Worm (Caenorhabditis elegans) whole organism, dauer: Measurements from ENCODE around the gene cit-1.1.

Experiments
- unc-62 ChIP-seq: sonication (generic microtip); optimal IDR thresholded peaks from 2 replicates; lab custom pipeline; 2017; ENCODE audit warnings: missing biosample characterization, missing genetic modification reagents, missing genetic modification characterization

The cit-1.1 gene

DNA sequence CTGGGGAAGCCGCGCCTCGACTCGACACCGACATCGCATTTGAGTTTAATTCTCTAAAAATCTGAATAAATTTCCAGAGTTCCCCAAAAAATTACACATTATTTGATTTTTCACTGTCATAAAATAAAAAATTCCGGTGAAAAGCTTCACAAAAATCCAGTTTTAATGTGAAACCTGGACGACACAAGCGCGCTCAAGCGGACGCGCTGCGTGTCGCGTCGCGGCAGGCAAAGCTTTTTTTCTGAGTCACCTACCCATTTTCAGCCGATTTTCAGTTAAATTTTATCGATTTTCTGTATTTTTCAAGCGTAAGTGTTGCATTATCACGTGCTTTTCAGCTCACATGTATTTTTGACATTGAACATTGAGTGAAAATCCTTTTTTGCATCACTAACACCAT is at the start of gene cit-1.1:
Gene cit-1.1 (minus strand): TSS at position 53 of the 400 bp plus-strand sequence.
- no peak for TF ChIP-seq unc-62 (GFP tag; lab: Kevin White, UChicago)

DNA sequence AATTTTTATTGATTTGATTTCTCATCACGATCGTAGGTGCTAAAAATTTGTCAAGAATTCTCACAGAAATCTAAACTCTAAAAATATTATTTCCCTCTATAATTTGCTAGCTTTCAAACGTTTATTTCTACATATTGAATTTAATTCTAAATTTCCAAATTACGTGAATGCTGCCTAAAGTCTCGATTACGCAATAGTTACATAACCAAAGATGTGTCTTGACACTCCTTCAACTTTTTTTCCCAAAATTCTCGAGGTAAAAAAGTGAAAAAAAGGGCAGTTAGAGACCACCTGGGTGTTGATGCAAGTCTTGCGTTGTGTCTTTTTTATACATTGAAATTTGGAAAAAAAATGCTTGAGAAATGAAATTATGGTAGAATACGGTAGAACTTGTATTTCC is 42.2 kb upstream of the cit-1.1 start:
- TF ChIP-seq unc-62 (GFP tag; lab: Kevin White, UChicago), result no peak

DNA sequence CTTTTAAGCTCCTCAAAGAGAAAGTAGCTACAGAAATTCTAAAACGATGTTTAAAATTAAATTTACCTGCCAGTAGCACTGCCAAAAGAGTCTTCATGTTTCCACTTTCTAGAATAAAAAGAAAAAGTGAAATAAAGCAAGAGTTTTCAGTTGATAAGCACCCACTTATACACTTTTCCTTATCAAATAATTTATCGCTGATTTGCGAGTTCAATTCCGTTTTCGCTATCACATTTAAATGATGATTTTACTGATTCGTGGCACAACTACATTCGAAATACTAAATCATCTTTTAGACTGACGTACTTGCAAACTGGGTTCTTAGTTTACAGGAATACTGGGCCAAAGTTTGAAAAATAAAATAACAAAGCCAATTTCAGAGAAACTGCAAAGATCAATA is 41.3 kb upstream of the cit-1.1 start, which contains the start of gene K12H4.7:
Gene K12H4.7 (minus strand): TSS at position 138 of the 400 bp plus-strand sequence.
- no peak for TF ChIP-seq unc-62 (GFP tag; lab: Kevin White, UChicago)

DNA sequence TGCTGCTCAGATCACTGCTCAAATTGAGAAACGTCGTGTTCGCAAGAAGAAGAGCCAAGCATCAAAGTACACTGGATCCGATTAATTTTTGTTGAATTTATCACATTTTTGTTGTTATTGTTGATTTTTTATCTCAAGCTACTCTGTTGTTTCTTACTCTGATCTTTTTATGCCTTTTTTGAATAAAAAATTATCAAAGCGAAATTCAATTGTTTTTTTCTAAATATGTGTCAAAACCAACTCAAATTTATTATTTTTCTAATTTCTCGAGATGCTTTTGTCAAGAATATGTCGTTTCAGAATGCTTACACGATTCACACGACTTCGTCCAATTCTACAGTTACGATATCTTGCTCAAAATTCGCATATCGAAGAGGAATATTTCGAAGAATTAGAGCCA is 37.8 kb upstream of the cit-1.1 start, which contains the start of gene K12H4.2:
Gene K12H4.2 (plus strand): TSS at position 301 of the 400 bp plus-strand sequence.
- TF ChIP-seq unc-62 (GFP tag; lab: Kevin White, UChicago), result no peak

DNA sequence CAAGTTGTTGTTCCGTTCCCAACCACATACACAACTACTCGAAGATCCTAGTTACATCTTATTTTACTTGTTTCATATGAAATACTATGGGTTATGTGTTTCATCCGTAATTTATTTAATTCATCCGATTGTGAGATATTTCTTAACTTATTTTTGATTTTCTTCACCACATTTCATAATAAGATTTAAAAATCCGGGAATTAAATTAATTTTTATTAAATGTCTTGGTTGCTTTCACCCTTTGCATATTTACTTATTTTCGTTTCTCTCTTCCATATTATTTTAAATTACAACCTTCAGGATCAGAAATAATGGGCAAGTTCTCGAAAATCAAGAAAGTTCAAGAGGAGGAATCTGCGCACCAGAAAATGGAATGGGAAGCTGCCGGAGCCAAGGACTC is 36.1 kb upstream of the cit-1.1 start, which contains the start of gene K12H4.3:
Gene K12H4.3 (plus strand): TSS at position 301 of the 400 bp plus-strand sequence.
- no peak for TF ChIP-seq unc-62 (GFP tag; lab: Kevin White, UChicago)

DNA sequence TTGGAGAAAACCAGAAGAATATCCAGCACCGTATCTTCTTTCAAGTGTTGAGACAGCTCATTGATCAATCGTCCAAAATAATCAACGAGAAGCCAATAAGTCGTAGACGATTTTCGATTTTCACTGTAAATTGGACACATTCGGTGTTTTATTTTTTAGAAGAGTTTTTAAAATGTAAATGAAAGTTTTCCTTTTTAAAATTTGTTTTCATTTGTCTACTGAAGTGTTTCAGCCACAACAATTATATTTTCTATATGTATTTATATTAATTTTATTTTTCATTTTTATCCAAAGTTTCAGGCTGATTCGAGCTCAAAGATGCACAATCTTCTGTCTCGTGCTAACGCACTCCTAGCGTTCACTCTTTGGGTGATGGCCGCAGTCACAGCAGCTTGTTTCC is 35.1 kb upstream of the cit-1.1 start, which contains the start of gene spcs-3:
Gene spcs-3 (plus strand): TSS at position 301 of the 400 bp plus-strand sequence.
- TF ChIP-seq unc-62 (GFP tag; lab: Kevin White, UChicago), result no peak

DNA sequence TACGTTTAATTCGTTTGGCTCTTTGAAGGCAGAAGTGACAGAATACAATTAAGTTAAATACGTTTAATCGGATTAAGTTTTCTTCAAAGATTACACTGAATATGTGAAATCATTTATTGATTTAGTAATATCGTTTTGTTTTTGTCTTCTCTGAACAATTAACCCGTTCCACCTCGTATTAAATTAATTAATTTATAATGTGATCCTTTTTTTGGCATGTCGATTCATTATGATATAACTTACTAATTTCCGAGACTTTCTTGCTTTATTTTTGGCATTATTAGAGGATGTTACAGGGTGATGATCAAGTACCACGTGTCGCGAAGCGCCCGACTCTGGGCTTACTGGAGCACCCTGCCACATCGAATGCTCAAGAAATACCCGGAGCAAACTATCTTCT is 34.6 kb upstream of the cit-1.1 start, which contains the start of gene K12H4.5:
Gene K12H4.5 (plus strand): TSS at position 301 of the 400 bp plus-strand sequence.
- TF ChIP-seq unc-62 (GFP tag; lab: Kevin White, UChicago), result no peak

DNA sequence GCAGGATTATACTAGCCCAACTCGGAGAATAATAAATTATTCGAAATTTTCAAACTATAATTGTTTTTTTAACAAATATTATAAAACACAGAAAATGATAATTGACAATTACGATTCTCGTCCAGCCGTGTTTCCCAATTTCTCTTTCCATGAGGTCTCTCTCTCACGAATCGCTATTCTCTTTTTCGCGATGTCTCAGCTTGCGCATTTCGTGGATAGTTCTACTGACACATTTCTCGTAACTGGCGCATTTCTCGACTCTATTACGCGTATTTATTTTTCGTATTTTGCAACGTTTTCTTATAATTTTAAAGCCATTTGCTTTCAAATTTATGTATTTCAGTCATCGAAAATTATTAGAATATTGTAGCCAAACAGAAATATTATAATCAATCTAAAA is 34.2 kb upstream of the cit-1.1 start:
- no peak for TF ChIP-seq unc-62 (GFP tag; lab: Kevin White, UChicago)

DNA sequence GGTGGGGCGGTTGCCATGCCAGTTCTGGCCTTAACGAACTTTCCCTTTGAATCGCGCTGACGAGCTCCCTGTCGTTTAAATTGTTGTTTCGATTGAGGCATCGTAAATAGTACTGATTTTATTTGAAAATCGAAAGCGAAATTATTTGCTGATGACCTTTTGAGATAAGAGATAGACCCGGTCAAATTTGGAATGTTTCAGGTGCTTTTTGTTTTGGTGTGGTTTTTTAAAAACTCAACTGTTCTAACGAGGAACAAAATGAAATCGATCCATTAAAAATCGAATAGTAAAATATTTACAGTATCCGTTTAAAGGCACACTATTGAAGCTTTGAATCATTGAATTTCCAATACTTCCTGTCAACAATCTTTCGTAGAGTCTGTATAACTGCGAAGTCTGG is 33.2 kb upstream of the cit-1.1 start, which contains the start of gene K12H4.6:
Gene K12H4.6 (minus strand): TSS at position 101 of the 400 bp plus-strand sequence.
- TF ChIP-seq unc-62 (GFP tag; lab: Kevin White, UChicago), result no peak

DNA sequence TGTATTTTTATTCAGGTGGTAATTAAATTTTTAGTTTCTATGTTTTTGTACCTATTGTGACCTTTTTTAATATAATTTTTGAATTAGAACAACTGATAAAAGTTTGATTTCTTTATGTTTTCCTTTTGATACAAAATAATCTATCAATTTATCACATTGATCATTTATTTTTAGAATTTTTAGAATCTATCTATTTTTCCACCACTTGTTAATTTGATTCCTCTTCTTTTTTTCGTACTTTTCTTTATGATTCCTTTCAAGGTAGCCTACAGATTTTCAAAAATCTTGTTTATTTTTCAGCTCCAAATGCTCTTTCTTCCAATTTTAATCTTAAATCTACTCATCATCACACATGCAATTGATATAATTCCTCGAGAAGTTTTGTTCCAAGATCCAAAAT is 28.3 kb upstream of the cit-1.1 start, which contains the start of gene dpf-6:
Gene dpf-6 (plus strand): TSS at position 301 of the 400 bp plus-strand sequence.
- TF ChIP-seq unc-62 (GFP tag; lab: Kevin White, UChicago), result no peak

DNA sequence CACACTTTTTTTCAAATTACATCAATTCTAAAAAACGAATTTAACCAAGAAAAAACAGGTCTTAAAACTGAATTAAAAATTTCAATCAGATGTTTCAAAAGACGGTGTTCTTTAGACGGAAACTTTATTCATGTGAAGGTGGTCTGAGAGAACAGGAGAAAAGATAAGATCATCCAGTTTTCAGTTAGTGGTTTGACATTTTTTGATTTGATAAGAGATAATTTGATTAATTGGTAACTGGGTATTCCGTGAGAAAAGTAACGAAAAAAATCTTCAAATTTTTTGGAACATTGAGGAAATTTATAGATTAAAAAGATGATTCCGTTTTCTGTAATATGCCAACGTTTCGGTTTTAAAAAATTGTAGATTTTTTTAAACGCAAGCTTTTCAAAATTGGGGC is 26.9 kb upstream of the cit-1.1 start:
- TF ChIP-seq unc-62 (GFP tag; lab: Kevin White, UChicago), result no peak

DNA sequence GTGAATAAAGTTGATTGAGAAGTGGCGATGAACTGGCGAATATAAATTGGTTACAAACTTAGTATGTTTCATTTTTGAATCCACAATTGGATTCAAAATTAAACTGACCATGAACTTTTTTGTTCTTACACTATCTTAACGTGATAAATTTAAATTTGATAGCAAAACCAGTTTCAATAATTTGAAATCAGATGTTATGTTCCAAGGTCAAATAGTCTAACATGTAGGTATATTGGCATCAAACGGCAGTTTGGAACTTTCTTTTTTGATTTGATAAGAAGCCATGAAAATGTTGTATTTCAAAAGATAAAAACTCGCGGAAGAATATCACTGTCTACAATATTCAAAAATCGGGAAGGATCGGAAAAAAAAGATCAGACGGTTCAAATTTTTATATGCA is 26.4 kb upstream of the cit-1.1 start:
- TF ChIP-seq unc-62 (GFP tag; lab: Kevin White, UChicago), result no peak

DNA sequence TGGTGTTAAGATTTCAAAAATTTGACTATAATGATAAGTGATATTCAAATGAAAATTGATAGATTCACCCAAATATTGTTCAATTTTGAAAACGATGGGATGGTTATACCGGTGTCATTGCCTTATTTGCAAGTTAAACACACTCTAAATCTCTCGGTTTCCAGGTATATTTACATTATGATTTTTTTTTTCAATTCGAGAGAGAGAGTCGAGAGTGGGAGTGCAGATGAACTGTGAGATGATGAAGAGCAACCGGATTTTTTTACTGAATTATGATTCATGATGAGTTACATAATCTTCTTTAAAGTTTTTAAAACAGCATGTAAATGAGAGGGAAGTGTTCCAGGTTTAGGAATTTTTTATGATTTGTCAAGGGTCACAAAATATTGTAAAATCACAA is 23.9 kb upstream of the cit-1.1 start, which contains the start of gene F44B9.10:
Gene F44B9.10 (minus strand): TSS at position 101 of the 400 bp plus-strand sequence.
- no peak for TF ChIP-seq unc-62 (GFP tag; lab: Kevin White, UChicago)

DNA sequence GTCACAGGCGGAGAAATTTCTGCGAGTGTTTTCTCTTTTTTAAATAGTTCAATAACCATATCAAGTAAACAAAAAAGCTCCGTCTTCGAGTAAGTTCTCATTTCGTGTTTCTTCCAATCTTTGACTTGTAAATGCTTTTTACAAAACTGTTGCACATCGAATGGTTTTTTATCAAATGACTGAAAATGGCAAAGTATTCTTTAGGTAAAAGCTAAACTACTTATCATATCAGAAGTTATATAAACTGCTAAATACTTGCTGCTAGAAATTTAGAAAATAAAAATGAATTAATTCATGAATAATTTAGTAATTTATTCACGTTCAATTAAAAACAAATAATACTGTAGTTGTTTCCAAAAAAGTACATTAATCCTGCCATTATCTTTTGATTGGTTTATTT is 21.3 kb upstream of the cit-1.1 start, which contains the start of gene F44B9.9:
Gene F44B9.9 (minus strand): TSS at position 101 of the 400 bp plus-strand sequence.
- no peak for TF ChIP-seq unc-62 (GFP tag; lab: Kevin White, UChicago)

DNA sequence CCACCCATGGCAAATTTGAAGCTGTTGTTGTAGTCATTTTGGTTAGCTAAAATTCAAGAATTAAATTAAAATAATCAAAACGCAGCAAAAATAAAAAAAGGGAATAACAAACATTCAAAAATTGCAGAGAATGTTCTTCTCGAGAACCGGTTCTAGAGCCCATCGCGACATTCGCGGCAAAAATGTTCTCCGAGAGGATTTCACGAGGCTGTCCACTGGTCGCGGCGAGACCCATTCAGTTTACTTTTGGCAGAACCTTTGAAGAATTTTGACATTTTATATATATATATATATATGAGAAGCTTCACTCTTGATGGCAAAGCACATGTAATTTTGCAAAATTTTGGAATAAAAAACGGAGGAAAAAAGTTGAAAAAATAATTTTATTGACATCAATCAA is 19.9 kb upstream of the cit-1.1 start, which contains the start of gene F44B9.8:
Gene F44B9.8 (minus strand): TSS at position 163 of the 400 bp plus-strand sequence.
- TF ChIP-seq unc-62 (GFP tag; lab: Kevin White, UChicago), result no peak

DNA sequence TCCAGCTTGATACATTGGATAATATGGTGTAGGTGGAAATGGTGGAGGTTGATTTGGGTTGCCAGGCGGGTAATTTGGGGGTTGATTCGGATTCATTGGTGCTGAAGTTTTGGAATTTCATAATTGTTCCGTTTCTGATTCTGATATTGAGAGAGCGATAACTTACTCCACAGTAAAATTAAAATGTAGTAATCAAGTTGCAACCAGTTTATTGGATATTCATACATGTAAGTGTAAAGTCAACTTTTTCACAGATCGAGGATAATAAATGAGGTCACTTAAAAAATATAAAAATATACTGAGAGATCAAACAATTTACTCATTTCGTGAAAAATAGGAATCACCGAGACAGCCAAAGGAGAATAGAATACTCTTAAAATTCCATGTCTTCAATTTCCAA is 18.3 kb upstream of the cit-1.1 start, which contains the start of gene mdt-30:
Gene mdt-30 (minus strand): TSS at position 101 of the 400 bp plus-strand sequence.
- no peak for TF ChIP-seq unc-62 (GFP tag; lab: Kevin White, UChicago)

DNA sequence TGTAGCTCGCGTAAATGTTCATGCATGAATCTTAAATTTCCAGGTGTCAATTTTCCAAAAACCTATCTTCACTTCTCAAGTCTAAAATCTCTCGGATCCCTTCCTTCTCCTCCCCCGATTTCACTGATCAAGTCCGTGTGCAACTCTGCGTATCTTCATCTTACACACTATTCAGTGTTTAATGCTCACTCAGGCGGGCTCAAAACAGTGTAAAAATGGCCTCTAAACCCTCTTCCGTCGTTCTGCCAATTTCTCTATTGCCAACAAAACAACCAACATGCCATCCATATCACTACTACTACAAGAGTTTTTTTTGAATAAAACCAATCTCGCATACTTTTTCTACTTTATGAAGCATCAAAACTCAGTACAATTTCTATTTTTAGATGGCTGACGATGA is 12.5 kb upstream of the cit-1.1 start, which contains the start of gene F44B9.2:
Gene F44B9.2 (plus strand): TSS at position 387 of the 400 bp plus-strand sequence.
- TF ChIP-seq unc-62 (GFP tag; lab: Kevin White, UChicago), result no peak
